Fruit fly (Drosophila melanogaster): Measurements from ENCODE around the gene CDK2AP1.

The CDK2AP1 gene

DNA sequence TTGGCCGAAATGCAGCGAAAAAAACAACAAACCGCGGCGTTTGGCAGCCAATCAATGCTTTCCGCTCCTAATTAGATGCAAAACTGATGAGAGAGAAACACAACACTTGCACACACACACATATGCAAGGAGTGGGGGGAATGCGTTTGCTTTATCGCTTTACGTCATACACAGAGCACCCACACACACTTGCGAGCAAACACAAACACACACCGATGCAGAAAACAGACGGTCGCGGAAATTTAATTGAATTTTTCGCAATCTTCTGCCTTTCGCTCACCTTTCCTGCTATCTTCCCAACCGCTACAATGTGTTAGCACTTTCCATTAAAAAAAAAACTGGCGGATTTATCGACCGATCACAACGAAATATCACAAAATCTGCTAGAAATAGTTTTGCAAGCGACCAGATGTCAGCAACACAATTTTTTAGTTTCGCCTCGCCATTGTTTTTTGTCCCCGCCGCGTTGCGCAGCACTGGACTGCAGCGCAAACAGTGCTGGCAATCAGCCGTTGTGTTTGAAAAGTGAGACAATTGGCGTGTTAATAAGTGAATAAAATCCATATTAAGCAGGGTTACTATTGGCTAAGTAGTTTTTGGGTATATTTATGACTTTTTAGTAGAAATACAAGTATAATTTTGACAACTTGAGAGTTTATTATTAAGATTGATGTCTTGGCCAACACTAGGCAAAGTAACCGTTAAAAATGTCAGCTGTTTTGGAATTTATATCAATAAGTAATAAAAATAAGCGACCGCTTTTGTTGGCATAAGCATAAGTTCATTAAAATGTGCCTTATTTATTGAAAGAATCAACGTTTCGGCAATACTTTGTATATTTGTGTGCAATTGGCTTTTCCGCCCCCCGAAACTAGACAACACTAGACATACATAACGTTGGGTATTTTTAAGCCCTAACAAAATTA lies 809 bp upstream of the CDK2AP1 start, which contains the start of gene Klp10A (continued):
- TF ChIP-seq run (tag; optimal IDR thresholded peaks at IDR 0.05) (no peak), jumu (GFP tag; optimal IDR thresholded peaks at IDR 0.05) (peak; percentile 3), CG14441 (GFP tag; IDR thresholded peaks at IDR 0.05) (no peak), emc (GFP tag; optimal IDR thresholded peaks at IDR 0.05) (no peak), chif (GFP tag; optimal IDR thresholded peaks at IDR 0.05) (no peak), gro (GFP tag; optimal IDR thresholded peaks at IDR 0.05) (peak; percentile 31), CG9727 (GFP tag; optimal IDR thresholded peaks at IDR 0.05) (peak; percentile 16), lbe (GFP tag; optimal IDR thresholded peaks at IDR 0.05) (peak; percentile 48), wdn (GFP tag; IDR thresholded peaks at IDR 0.05) (no peak), maf-S (GFP tag; optimal IDR thresholded peaks at IDR 0.05) (peak; percentile 5), Dref (GFP tag; IDR thresholded peaks at IDR 0.05) (peak; percentile 29; the same call in 1 of the 2 replicates), NC2α (GFP tag; optimal IDR thresholded peaks at IDR 0.05) (peak; percentile 34), Lpt (GFP tag; optimal IDR thresholded peaks at IDR 0.05) (no peak), MESR4 (GFP tag; optimal IDR thresholded peaks at IDR 0.05) (peak; percentile 54), vvl (GFP tag; IDR thresholded peaks at IDR 0.05) (peak; percentile 9; the same call in 1 of the 2 replicates), CG18599 (GFP tag; optimal IDR thresholded peaks at IDR 0.05) (no peak), Neu2 (GFP tag; optimal IDR thresholded peaks at IDR 0.05; ENCODE audit: borderline replicate concordance) (no peak), jing (GFP tag; optimal IDR thresholded peaks at IDR 0.05) (no peak), CG11723 (GFP tag; optimal IDR thresholded peaks at IDR 0.05) (peak; percentile 22), CG32767 (GFP tag; IDR thresholded peaks at IDR 0.05) (0 out of 2 replicates have a peak, but pooled peaks have one; percentile 24), HLHmδ (GFP tag; optimal IDR thresholded peaks at IDR 0.05) (no peak), grau (tag; optimal IDR thresholded peaks at IDR 0.05) (no peak), lmd (GFP tag; IDR thresholded peaks at IDR 0.05) (no peak), NfI (GFP tag; optimal IDR thresholded peaks at IDR 0.05) (peak; percentile 6), CG7556 (GFP tag; optimal IDR thresholded peaks at IDR 0.05) (peak; percentile 4), Blimp-1 (GFP tag; optimal IDR thresholded peaks at IDR 0.05) (no peak), Mes4 (GFP tag; optimal IDR thresholded peaks at IDR 0.05) (no peak), D (optimal IDR thresholded peaks at IDR 0.05) (no peak), D (GFP tag; optimal IDR thresholded peaks at IDR 0.05) (peak; percentile 23), dati (GFP tag; IDR thresholded peaks at IDR 0.05) (no peak), lov (optimal IDR thresholded peaks at IDR 0.05) (no peak), lov (GFP tag; IDR thresholded peaks at IDR 0.05) (no peak), CG15696 (tag; optimal IDR thresholded peaks at IDR 0.05) (no peak), sob (GFP tag; IDR thresholded peaks at IDR 0.05) (peak; percentile 43; the same call in 1 of the 2 replicates), pho (GFP tag; optimal IDR thresholded peaks at IDR 0.05) (peak; percentile 7), CTCF (GFP tag; optimal IDR thresholded peaks at IDR 0.05) (no peak), yki (optimal IDR thresholded peaks at IDR 0.05) (no peak), lilli (GFP tag; optimal IDR thresholded peaks at IDR 0.05) (peak; percentile 28), trem (tag; optimal IDR thresholded peaks at IDR 0.05) (no peak), Med (GFP tag) (peak; percentile 71), CG11247 (GFP tag; IDR thresholded peaks at IDR 0.05) (peak; percentile 21; the same call in 1 of the 2 replicates), CG10979 (tag; optimal IDR thresholded peaks at IDR 0.05) (no peak), CG34422 (GFP tag; IDR thresholded peaks at IDR 0.05) (no peak), CoRest (tag; optimal IDR thresholded peaks at IDR 0.05) (peak; percentile 24), nerfin-1 (tag; optimal IDR thresholded peaks at IDR 0.05) (peak; percentile 87), CG2120 (GFP tag; optimal IDR thresholded peaks at IDR 0.05) (peak; percentile 36), mam (GFP tag; optimal IDR thresholded peaks at IDR 0.05) (peak; percentile 42), CG17328 (GFP tag; IDR thresholded peaks at IDR 0.05) (no peak)

Measured in whole organism, embryonic.